Worm (Caenorhabditis elegans) whole organism, mixed stage, embryonic: ENCODE measurements around the gene Y46E12A.2.

Experiments used
- ceh-39 ChIP-seq: fragments of 150-350 bp; optimal IDR thresholded peaks from 2 replicates; lab custom pipeline; 2014; ENCODE audit warnings: missing biosample characterization, missing genetic modification characterization
- ceh-83 ChIP-seq: fragments of 200-800 bp; sonication (Bioruptor generic); optimal IDR thresholded peaks from 2 replicates; lab custom pipeline; 2018; ENCODE audit warnings: mild to moderate bottlenecking, missing genetic modification characterization, missing compliant biosample characterization
- ces-1 ChIP-seq: fragments of 150-350 bp; optimal IDR thresholded peaks from 2 replicates; lab custom pipeline; 2014; ENCODE audit warnings: missing biosample characterization, missing genetic modification reagents, missing genetic modification characterization
- elt-3 ChIP-seq: fragments of 150-350 bp; optimal IDR thresholded peaks from 2 replicates; lab custom pipeline; 2014; ENCODE audit warnings: missing biosample characterization, missing genetic modification characterization
- flh-1 ChIP-seq: fragments of 200-800 bp; sonication (Bioruptor generic); optimal IDR thresholded peaks from 2 replicates; lab custom pipeline; 2018; ENCODE audit warnings: mild to moderate bottlenecking, missing genetic modification characterization, moderate library complexity, missing compliant biosample characterization
- lin-13 ChIP-seq: fragments of 150-350 bp; optimal IDR thresholded peaks from 2 replicates; lab custom pipeline; 2014; ENCODE audit warnings: missing biosample characterization, missing genetic modification characterization
- nhr-237 ChIP-seq: fragments of 150-350 bp; optimal IDR thresholded peaks from 2 replicates; lab custom pipeline; 2014; ENCODE audit warnings: missing biosample characterization, missing genetic modification characterization
- nhr-76 ChIP-seq: sonication (generic microtip); optimal IDR thresholded peaks from 2 replicates; lab custom pipeline; 2017; ENCODE audit warnings: missing biosample characterization, missing genetic modification characterization
- sptf-1 ChIP-seq: sonication (generic microtip); optimal IDR thresholded peaks from 2 replicates; lab custom pipeline; 2017; ENCODE audit warnings: mild to moderate bottlenecking, missing genetic modification characterization, moderate library complexity, missing compliant biosample characterization
- zip-8 ChIP-seq: fragments of 150-350 bp; optimal IDR thresholded peaks from 2 replicates; lab custom pipeline; 2014; ENCODE audit warnings: missing biosample characterization, missing genetic modification characterization

Y46E12A.2 gene

ce11 chrIII:1804477-1804876 is 45.7 kb downstream of the Y46E12A.2 start:
- TF ChIP-seq sptf-1 (tag; lab: Kevin White, UChicago) (peak; percentile 27), zip-8 (tag; lab: Kevin White, UChicago) (no peak)
- TF ChIP-seq, all 35 proteins: peak for 1

ce11 chrIII:1805415-1806008 is 46.8 kb downstream of the Y46E12A.2 start:
- TF ChIP-seq flh-1, result no peak
- peak; percentile 35 for TF ChIP-seq ces-1

- TF ChIP-seq lin-13 (no peak), ceh-83 (GFP tag; lab: Kevin White, UChicago) (no peak), zip-8 (tag; lab: Kevin White, UChicago) (no peak), flh-1 (no peak), sptf-1 (tag; lab: Kevin White, UChicago) (no peak), elt-3 (no peak), nhr-76 (tag; lab: Kevin White, UChicago) (no peak), nhr-237 (tag; lab: Kevin White, UChicago) (no peak)
These were observed 47.6 kb downstream of the Y46E12A.2 start for ce11 chrIII:1806183-1806798.

- peak; percentile 6 for TF ChIP-seq ceh-39 (tag; lab: Kevin White, UChicago)
These were observed 48.7 kb downstream of the Y46E12A.2 start for ce11 chrIII:1807297-1807935.
